Worm (Caenorhabditis elegans) whole organism, L2 larva: ENCODE data around the gene hpd-1.

Source experiments
- C34F6.9 ChIP-seq: fragments of 150-350 bp; optimal IDR thresholded peaks from 2 replicates; lab custom pipeline; 2014; ENCODE audit warnings: missing biosample characterization, missing genetic modification characterization
- F13H6.1 ChIP-seq: sonication (generic microtip); optimal IDR thresholded peaks from 2 replicates; lab custom pipeline; 2016; ENCODE audit warnings: missing genetic modification characterization, missing compliant biosample characterization
- R02D3.7 ChIP-seq: fragments of 150-350 bp; optimal IDR thresholded peaks from 2 replicates; lab custom pipeline; 2014; ENCODE audit warnings: missing biosample characterization, missing genetic modification characterization
- Y55F3AM.14 ChIP-seq: fragments of 200-800 bp; sonication (Bioruptor generic); optimal IDR thresholded peaks from 2 replicates; lab custom pipeline; 2018; ENCODE audit warnings: mild to moderate bottlenecking, missing genetic modification characterization, missing compliant biosample characterization
- ZK546.5 ChIP-seq: sonication (generic microtip); optimal IDR thresholded peaks from 2 replicates; lab custom pipeline; 2017; ENCODE audit warnings: missing biosample characterization, missing genetic modification characterization
- alr-1 ChIP-seq: fragments of 150-350 bp; optimal IDR thresholded peaks from 2 replicates; lab custom pipeline; 2014; ENCODE audit warnings: missing biosample characterization, missing genetic modification characterization
- aly-2 ChIP-seq: fragments of 150-350 bp; optimal IDR thresholded peaks from 2 replicates; lab custom pipeline; 2014; ENCODE audit warnings: missing biosample characterization, missing genetic modification characterization
- ama-1 ChIP-seq: fragments of 150-350 bp; optimal IDR thresholded peaks from 2 replicates; lab custom pipeline; 2018; ENCODE audit warnings: inconsistent platforms
- blmp-1 ChIP-seq: sonication (generic microtip); optimal IDR thresholded peaks from 2 replicates; lab custom pipeline; 2017; ENCODE audit warnings: missing genetic modification characterization, mild to moderate bottlenecking, missing compliant biosample characterization, antibody characterized with exemption, moderate library complexity; ENCODE audit not compliant: insufficient read depth
- ceh-16 ChIP-seq: fragments of 150-350 bp; optimal IDR thresholded peaks from 2 replicates; lab custom pipeline; 2014; ENCODE audit warnings: missing biosample characterization, missing genetic modification characterization
- crh-2 ChIP-seq: sonication (generic microtip); optimal IDR thresholded peaks from 2 replicates; lab custom pipeline; 2017; ENCODE audit warnings: missing biosample characterization, missing genetic modification characterization
- dmd-4 ChIP-seq: sonication (generic microtip); optimal IDR thresholded peaks from 2 replicates; lab custom pipeline; 2017; ENCODE audit warnings: missing biosample characterization, missing genetic modification characterization
- egl-27 ChIP-seq: sonication (generic microtip); optimal IDR thresholded peaks from 3 replicates; lab custom pipeline; 2017; ENCODE audit warnings: missing biosample characterization, missing genetic modification reagents, missing genetic modification characterization
- elt-1 ChIP-seq: fragments of 150-350 bp; optimal IDR thresholded peaks from 2 replicates; lab custom pipeline; 2014; ENCODE audit warnings: missing biosample characterization, missing genetic modification characterization
- elt-3 ChIP-seq: sonication (generic microtip); optimal IDR thresholded peaks from 2 replicates; lab custom pipeline; 2017; ENCODE audit warnings: missing biosample characterization, missing genetic modification characterization
- fos-1 ChIP-seq: fragments of 150-350 bp; optimal IDR thresholded peaks from 2 replicates; lab custom pipeline; 2014; ENCODE audit warnings: missing biosample characterization, missing genetic modification characterization
- gmeb-1 ChIP-seq: fragments of 150-350 bp; optimal IDR thresholded peaks from 2 replicates; lab custom pipeline; 2014; ENCODE audit warnings: missing biosample characterization, missing genetic modification characterization
- lin-13 ChIP-seq: fragments of 150-350 bp; optimal IDR thresholded peaks from 2 replicates; lab custom pipeline; 2014; ENCODE audit warnings: missing biosample characterization, missing genetic modification reagents, missing genetic modification characterization
- lin-39 ChIP-seq: fragments of 150-350 bp; optimal IDR thresholded peaks from 2 replicates; lab custom pipeline; 2014; ENCODE audit warnings: missing biosample characterization, missing genetic modification reagents, missing genetic modification characterization
- lsy-2 ChIP-seq, 2 experiments: fragments of 150-350 bp in 1 of 2; sonication (generic microtip) in 1 of 2; optimal IDR thresholded peaks; 2 replicates each; lab custom pipeline; 2014 to 2017; ENCODE audit warnings: missing biosample characterization in 2 of 2, missing genetic modification characterization in 2 of 2
- mab-5 ChIP-seq: fragments of 150-350 bp; optimal IDR thresholded peaks from 2 replicates; lab custom pipeline; 2014; ENCODE audit warnings: missing biosample characterization, missing genetic modification characterization
- mdl-1 ChIP-seq, 2 experiments: fragments of 150-350 bp in 1 of 2; sonication (generic microtip) in 1 of 2; optimal IDR thresholded peaks; 2 replicates each; lab custom pipeline; 2017; ENCODE audit warnings: missing biosample characterization in 2 of 2, missing genetic modification characterization in 2 of 2
- nhr-129 ChIP-seq: fragments of 150-350 bp; optimal IDR thresholded peaks from 2 replicates; lab custom pipeline; 2014; ENCODE audit warnings: missing biosample characterization, missing genetic modification characterization
- nhr-21 ChIP-seq: fragments of 150-350 bp; optimal IDR thresholded peaks from 2 replicates; lab custom pipeline; 2014; ENCODE audit warnings: missing biosample characterization, missing genetic modification characterization
- nhr-23 ChIP-seq: fragments of 150-350 bp; optimal IDR thresholded peaks from 2 replicates; lab custom pipeline; 2014; ENCODE audit warnings: missing biosample characterization, missing genetic modification reagents, missing genetic modification characterization
- nhr-25 ChIP-seq: fragments of 150-350 bp; sonication (generic microtip); optimal IDR thresholded peaks from 3 replicates; lab custom pipeline; 2014; ENCODE audit warnings: missing biosample characterization, missing genetic modification characterization
- nhr-77 ChIP-seq: fragments of 150-350 bp; optimal IDR thresholded peaks from 2 replicates; lab custom pipeline; 2014; ENCODE audit warnings: missing biosample characterization, missing genetic modification characterization
- peb-1 ChIP-seq: fragments of 150-350 bp; optimal IDR thresholded peaks from 2 replicates; lab custom pipeline; 2014; ENCODE audit warnings: missing biosample characterization, missing genetic modification characterization
- sem-4 ChIP-seq: fragments of 150-350 bp; optimal IDR thresholded peaks from 2 replicates; lab custom pipeline; 2014; ENCODE audit warnings: missing biosample characterization, missing genetic modification reagents, missing genetic modification characterization
- sma-3 ChIP-seq: sonication (generic microtip); optimal IDR thresholded peaks from 2 replicates; lab custom pipeline; 2016; ENCODE audit warnings: missing genetic modification reagents, missing genetic modification characterization, missing compliant biosample characterization
- sma-9 ChIP-seq, 2 experiments: fragments of 150-350 bp in 1 of 2; sonication (generic microtip) in 1 of 2; optimal IDR thresholded peaks; 2 replicates each; lab custom pipeline; 2014 to 2016; ENCODE audit warnings: missing genetic modification characterization in 2 of 2, mild to moderate bottlenecking in 1 of 2, missing biosample characterization in 1 of 2, missing compliant biosample characterization in 1 of 2, missing genetic modification reagents in 1 of 2, moderate library complexity in 1 of 2
- snpc-4 ChIP-seq: fragments of 150-350 bp; optimal IDR thresholded peaks from 2 replicates; lab custom pipeline; 2014; ENCODE audit warnings: missing biosample characterization, missing genetic modification characterization
- unc-39 ChIP-seq: fragments of 150-350 bp; optimal IDR thresholded peaks from 2 replicates; lab custom pipeline; 2014; ENCODE audit warnings: missing biosample characterization, missing genetic modification characterization
- unc-55 ChIP-seq: fragments of 150-350 bp; sonication (generic microtip); optimal IDR thresholded peaks from 3 replicates; lab custom pipeline; 2014; ENCODE audit warnings: missing biosample characterization, missing genetic modification reagents, missing genetic modification characterization
- unc-62 ChIP-seq: fragments of 150-350 bp; optimal IDR thresholded peaks from 2 replicates; lab custom pipeline; 2014; ENCODE audit warnings: missing biosample characterization, missing genetic modification reagents, missing genetic modification characterization
- zag-1 ChIP-seq: fragments of 150-350 bp; optimal IDR thresholded peaks from 2 replicates; lab custom pipeline; 2014; ENCODE audit warnings: missing biosample characterization, missing genetic modification characterization
- ztf-11 ChIP-seq: sonication (generic microtip); optimal IDR thresholded peaks from 2 replicates; lab custom pipeline; 2017; ENCODE audit warnings: missing biosample characterization, missing genetic modification characterization
- ztf-4 ChIP-seq: fragments of 150-350 bp; optimal IDR thresholded peaks from 2 replicates; lab custom pipeline; 2014; ENCODE audit warnings: missing biosample characterization, missing genetic modification characterization

hpd-1 gene

ce11 chrIII:10521219-10521618 is 14.1 kb upstream of the hpd-1 start:
- no peak for TF ChIP-seq alr-1 (tag; lab: Kevin White, UChicago)
- TF ChIP-seq elt-3 (tag; lab: Kevin White, UChicago), result no peak
- TF ChIP-seq R02D3.7 (tag; lab: Kevin White, UChicago), result no peak
- TF ChIP-seq ceh-16 (tag; lab: Kevin White, UChicago), result no peak
- TF ChIP-seq nhr-23 (tag; lab: Kevin White, UChicago), result no peak
- TF ChIP-seq sem-4 (tag; lab: Kevin White, UChicago), result no peak
- no peak for TF ChIP-seq unc-62
- no peak for TF ChIP-seq nhr-25 (tag; lab: Kevin White, UChicago)

- TF ChIP-seq elt-1 (tag; lab: Kevin White, UChicago) (no peak), lsy-2 (tag; optimal IDR thresholded peaks at IDR 0.05; lab: Kevin White, UChicago) (no peak), nhr-77 (no peak), peb-1 (tag; lab: Kevin White, UChicago) (no peak), zag-1 (tag; lab: Kevin White, UChicago) (no peak), unc-39 (tag; lab: Kevin White, UChicago) (no peak), egl-27 (tag; lab: Kevin White, UChicago) (no peak), unc-55 (peak; percentile 75), dmd-4 (no peak), ZK546.5 (tag; lab: Kevin White, UChicago) (no peak), C34F6.9 (tag; lab: Kevin White, UChicago) (no peak), sma-9 (GFP tag; optimal IDR thresholded peaks at IDR 0.05; lab: Kevin White, UChicago) (no peak), sma-9 (tag; optimal IDR thresholded peaks at IDR 0.05; lab: Kevin White, UChicago) (no peak), ceh-16 (tag; lab: Kevin White, UChicago) (no peak), F13H6.1 (no peak), mab-5 (peak; percentile 72)
Observed at ce11 chrIII:10523025-10523424, 12.3 kb upstream of the hpd-1 start.

ce11 chrIII:10524823-10525222 is 10.5 kb upstream of the hpd-1 start:
- TF ChIP-seq snpc-4 (tag; lab: Kevin White, UChicago), result peak; percentile 35
- TF ChIP-seq C34F6.9 (tag; lab: Kevin White, UChicago), result no peak
- no peak for TF ChIP-seq ama-1
- no peak for TF ChIP-seq nhr-21
- TF ChIP-seq Y55F3AM.14 (GFP tag; lab: Kevin White, UChicago), result no peak
- TF ChIP-seq ceh-16 (tag; lab: Kevin White, UChicago), result no peak
- no peak for TF ChIP-seq aly-2 (tag; lab: Kevin White, UChicago)
- no peak for TF ChIP-seq unc-55
- TF ChIP-seq gmeb-1 (tag; lab: Kevin White, UChicago), result no peak

ce11 chrIII:10525927-10526326 is 9.4 kb upstream of the hpd-1 start:
- peak; percentile 31 for TF ChIP-seq F13H6.1
- peak; percentile 30 for TF ChIP-seq ztf-4 (tag; lab: Kevin White, UChicago)
- no peak for TF ChIP-seq dmd-4
- TF ChIP-seq lsy-2 (tag; optimal IDR thresholded peaks at IDR 0.05; lab: Kevin White, UChicago), result peak in 1 of 2 experiments; percentile 45
- peak; percentile 72 for TF ChIP-seq nhr-129

- no peak for TF ChIP-seq ztf-11 (tag; lab: Kevin White, UChicago)
- no peak for TF ChIP-seq unc-62
- no peak for TF ChIP-seq unc-55
- TF ChIP-seq C34F6.9 (tag; lab: Kevin White, UChicago), result no peak
- no peak for TF ChIP-seq peb-1 (tag; lab: Kevin White, UChicago)
- TF ChIP-seq fos-1, result no peak
- no peak for TF ChIP-seq lin-39 (tag; lab: Kevin White, UChicago)
- no peak for TF ChIP-seq F13H6.1
- no peak for TF ChIP-seq unc-39 (tag; lab: Kevin White, UChicago)
- no peak for TF ChIP-seq egl-27 (tag; lab: Kevin White, UChicago)
Observed at ce11 chrIII:10527446-10527845, 7.9 kb upstream of the hpd-1 start.

- TF ChIP-seq ceh-16 (tag; lab: Kevin White, UChicago) (no peak), sma-3 (GFP tag; lab: Kevin White, UChicago) (peak; percentile 55), F13H6.1 (peak; percentile 19), nhr-21 (peak; percentile 67), nhr-25 (tag; lab: Kevin White, UChicago) (peak; percentile 27), egl-27 (tag; lab: Kevin White, UChicago) (no peak), mdl-1 (tag; optimal IDR thresholded peaks at IDR 0.05; lab: Kevin White, UChicago) (no peak), nhr-129 (peak; percentile 75), sma-9 (GFP tag; optimal IDR thresholded peaks at IDR 0.05; lab: Kevin White, UChicago) (peak; percentile 67), sma-9 (tag; optimal IDR thresholded peaks at IDR 0.05; lab: Kevin White, UChicago) (no peak), fos-1 (peak; percentile 96), crh-2 (tag; lab: Kevin White, UChicago) (peak; percentile 86), peb-1 (tag; lab: Kevin White, UChicago) (no peak), lin-13 (GFP tag; lab: Kevin White, UChicago) (no peak), blmp-1 (tag; lab: Kevin White, UChicago) (peak; percentile 6), gmeb-1 (tag; lab: Kevin White, UChicago) (peak; percentile 57)
Observed at ce11 chrIII:10533310-10533709, 2.0 kb upstream of the hpd-1 start.
